Worm (Caenorhabditis elegans) whole organism, young adult: ENCODE results near the gene kbp-1.
A peak's percentile ranks its signal among the peaks of the same experiment; 100 is the strongest.

Experiments used
- B0035.1 ChIP-seq: sonication (generic microtip); optimal IDR thresholded peaks from 2 replicates; lab custom pipeline; 2016; ENCODE audit warnings: missing genetic modification characterization, mild to moderate bottlenecking, missing compliant biosample characterization, missing genotype, missing genetic modification reagents
- B0261.1 ChIP-seq: sonication (generic microtip); optimal IDR thresholded peaks from 2 replicates; lab custom pipeline; 2016; ENCODE audit warnings: mild to moderate bottlenecking, missing genetic modification characterization, moderate library complexity, missing compliant biosample characterization
- D2030.7 ChIP-seq: fragments of 200-800 bp; sonication (Bioruptor generic); IDR thresholded peaks from 2 replicates; pipeline ENCODE4 v1.3.6; 2022; ENCODE audit warnings: missing genetic modification reagents, missing genetic modification characterization, missing compliant biosample characterization
- F33H1.4 ChIP-seq: fragments of 200-800 bp; sonication (Bioruptor generic); IDR thresholded peaks from 2 replicates; pipeline ENCODE4 v1.3.6; 2022; ENCODE audit warnings: missing genetic modification reagents, missing genetic modification characterization, missing compliant biosample characterization
- F37B4.10 ChIP-seq: fragments of 200-800 bp; sonication (Bioruptor generic); IDR thresholded peaks from 2 replicates; pipeline ENCODE4 v1.3.6; 2022; ENCODE audit warnings: missing genetic modification characterization, missing compliant biosample characterization
- F52B5.7 ChIP-seq: sonication (generic microtip); optimal IDR thresholded peaks from 2 replicates; lab custom pipeline; 2016; ENCODE audit warnings: mild to moderate bottlenecking, missing genetic modification characterization, missing compliant biosample characterization
- F55B11.4 ChIP-seq: sonication (generic microtip); optimal IDR thresholded peaks from 2 replicates; lab custom pipeline; 2016; ENCODE audit warnings: missing compliant biosample characterization, missing genetic modification characterization, borderline replicate concordance; ENCODE audit not compliant: insufficient read depth
- F57C9.4 ChIP-seq: sonication (generic microtip); optimal IDR thresholded peaks from 2 replicates; lab custom pipeline; 2017; ENCODE audit warnings: mild to moderate bottlenecking, missing genetic modification characterization, missing compliant biosample characterization
- K11D2.4 ChIP-seq: fragments of 200-800 bp; sonication (Bioruptor generic); IDR thresholded peaks from 2 replicates; pipeline ENCODE4 v1.3.6; 2022; ENCODE audit warnings: missing genetic modification reagents, missing genetic modification characterization, missing compliant biosample characterization
- Y56A3A.18 ChIP-seq: fragments of 200-800 bp; sonication (Bioruptor generic); IDR thresholded peaks from 2 replicates; pipeline ENCODE4 v1.3.6; 2022; ENCODE audit warnings: missing genetic modification reagents, missing genetic modification characterization, missing compliant biosample characterization
- Y79H2A.3 ChIP-seq: fragments of 200-800 bp; sonication (Bioruptor generic); conservative IDR thresholded peaks from 2 replicates; pipeline ENCODE4 v1.3.6; 2022; ENCODE audit warnings: missing genetic modification reagents, missing genetic modification characterization, missing compliant biosample characterization
- ZK185.1 ChIP-seq: sonication (generic microtip); optimal IDR thresholded peaks from 2 replicates; lab custom pipeline; 2016; ENCODE audit warnings: mild to moderate bottlenecking, missing genetic modification characterization, missing compliant biosample characterization; ENCODE audit not compliant: poor library complexity, severe bottlenecking
- ama-1 ChIP-seq, 3 experiments: fragments of 150-350 bp in 1 of 3; sonication (generic microtip) in 2 of 3; optimal IDR thresholded peaks; 2 replicates each; lab custom pipeline; 2014 to 2018; ENCODE audit warnings: missing biosample characterization in 2 of 3, missing genetic modification characterization in 2 of 3, missing genetic modification reagents in 2 of 3
- athp-1 ChIP-seq: sonication (generic microtip); optimal IDR thresholded peaks from 2 replicates; lab custom pipeline; 2017; ENCODE audit warnings: mild to moderate bottlenecking, missing genetic modification characterization, missing compliant biosample characterization
- cebp-1 ChIP-seq, 2 experiments: fragments of 200-800 bp in 1 of 2; sonication (Bioruptor generic) in 1 of 2; sonication (generic microtip) in 1 of 2; IDR thresholded peaks in 1 of 2; optimal IDR thresholded peaks in 1 of 2; 2 replicates each; pipeline versions ENCODE4 v1.3.6 to Lab custom; 2017 to 2022; ENCODE audit warnings: missing compliant biosample characterization in 2 of 2, missing genetic modification characterization in 2 of 2, mild to moderate bottlenecking in 1 of 2, missing genetic modification reagents in 1 of 2, moderate library complexity in 1 of 2
- cebp-2 ChIP-seq: fragments of 200-800 bp; sonication (Bioruptor generic); IDR thresholded peaks from 2 replicates; pipeline ENCODE4 v1.3.6; 2022; ENCODE audit warnings: missing genetic modification characterization, missing compliant biosample characterization
- ceh-27 ChIP-seq: fragments of 200-800 bp; sonication (Bioruptor generic); optimal IDR thresholded peaks from 2 replicates; lab custom pipeline; 2018; ENCODE audit warnings: mild to moderate bottlenecking, missing genetic modification characterization, moderate library complexity, missing compliant biosample characterization
- ceh-40 ChIP-seq: fragments of 200-800 bp; sonication (Bioruptor generic); IDR thresholded peaks from 2 replicates; pipeline ENCODE4 v1.3.6; 2022; ENCODE audit warnings: missing genetic modification characterization, missing compliant biosample characterization
- chd-7 ChIP-seq: sonication (generic microtip); optimal IDR thresholded peaks from 2 replicates; lab custom pipeline; 2016; ENCODE audit warnings: mild to moderate bottlenecking, missing genetic modification characterization, moderate library complexity, missing compliant biosample characterization
- die-1 ChIP-seq: sonication (generic microtip); optimal IDR thresholded peaks from 2 replicates; lab custom pipeline; 2016; ENCODE audit warnings: missing genotype, mild to moderate bottlenecking, missing genetic modification characterization, missing compliant biosample characterization
- dpl-1 ChIP-seq: fragments of 150-350 bp; optimal IDR thresholded peaks from 2 replicates; lab custom pipeline; 2014; ENCODE audit warnings: missing biosample characterization, missing genetic modification reagents, missing genetic modification characterization
- egl-18 ChIP-seq: fragments of 200-800 bp; sonication (Bioruptor generic); IDR thresholded peaks from 2 replicates; pipeline ENCODE4 v1.3.6; 2022; ENCODE audit warnings: missing genetic modification reagents, missing genetic modification characterization, missing compliant biosample characterization
- egrh-3 ChIP-seq: fragments of 200-800 bp; sonication (Bioruptor generic); IDR thresholded peaks from 2 replicates; pipeline ENCODE4 v1.3.6; 2022; ENCODE audit warnings: missing genetic modification reagents, missing genetic modification characterization, missing compliant biosample characterization
- ekl-4 ChIP-seq: fragments of 200-800 bp; sonication (Bioruptor generic); IDR thresholded peaks from 2 replicates; pipeline ENCODE4 v1.3.6; 2022; ENCODE audit warnings: missing genetic modification reagents, missing genetic modification characterization, missing compliant biosample characterization
- fkh-3 ChIP-seq: sonication (generic microtip); optimal IDR thresholded peaks from 2 replicates; lab custom pipeline; 2016; ENCODE audit warnings: mild to moderate bottlenecking, missing genetic modification characterization, missing compliant biosample characterization
- lin-26 ChIP-seq: fragments of 200-800 bp; sonication (Bioruptor generic); IDR thresholded peaks from 2 replicates; pipeline ENCODE4 v1.3.6; 2022; ENCODE audit warnings: missing genetic modification reagents, missing genetic modification characterization, missing compliant biosample characterization
- mcd-1 ChIP-seq: fragments of 200-800 bp; sonication (Bioruptor generic); IDR thresholded peaks from 2 replicates; pipeline ENCODE4 v1.3.6; 2022; ENCODE audit warnings: missing genetic modification reagents, missing genetic modification characterization, missing compliant biosample characterization
- nfya-1 ChIP-seq: sonication (generic microtip); optimal IDR thresholded peaks from 2 replicates; lab custom pipeline; 2017; ENCODE audit warnings: antibody characterized with exemption, missing compliant biosample characterization, missing genetic modification characterization, borderline replicate concordance; ENCODE audit not compliant: insufficient read depth
- nhr-90 ChIP-seq: sonication (generic microtip); optimal IDR thresholded peaks from 2 replicates; lab custom pipeline; 2016; ENCODE audit warnings: missing genotype, mild to moderate bottlenecking, missing genetic modification characterization, missing compliant biosample characterization
- repo-1 ChIP-seq: sonication (generic microtip); optimal IDR thresholded peaks from 2 replicates; lab custom pipeline; 2017; ENCODE audit warnings: mild to moderate bottlenecking, missing genetic modification characterization, missing compliant biosample characterization
- snpc-1.1 ChIP-seq: sonication (generic microtip); optimal IDR thresholded peaks from 2 replicates; lab custom pipeline; 2017; ENCODE audit warnings: missing genetic modification characterization, mild to moderate bottlenecking, missing compliant biosample characterization, antibody characterized with exemption, moderate library complexity, missing genotype, missing genetic modification reagents; ENCODE audit not compliant: insufficient read depth
- snpc-1.3 ChIP-seq: sonication (generic microtip); optimal IDR thresholded peaks from 2 replicates; lab custom pipeline; 2017; ENCODE audit warnings: missing genetic modification characterization, mild to moderate bottlenecking, missing compliant biosample characterization, antibody characterized with exemption, moderate library complexity, missing genotype, missing genetic modification reagents; ENCODE audit not compliant: insufficient read depth
- snpc-3.4 ChIP-seq: sonication (generic microtip); optimal IDR thresholded peaks from 2 replicates; lab custom pipeline; 2017; ENCODE audit warnings: missing genetic modification characterization, mild to moderate bottlenecking, missing compliant biosample characterization, antibody characterized with exemption, moderate library complexity, missing genotype, missing genetic modification reagents
- snpc-4 ChIP-seq, 5 experiments: fragments of 150-350 bp in 1 of 5; sonication (generic microtip) in 4 of 5; optimal IDR thresholded peaks; 2 replicates each; lab custom pipeline; 2014 to 2018; ENCODE audit warnings: missing genetic modification characterization in 5 of 5, missing biosample characterization in 3 of 5, antibody characterized with exemption in 2 of 5, mild to moderate bottlenecking in 2 of 5, missing compliant biosample characterization in 2 of 5, missing genotype in 2 of 5, moderate library complexity in 2 of 5, missing genetic modification reagents in 1 of 5
- tbp1 ChIP-seq: fragments of 200-800 bp; sonication (Bioruptor generic); optimal IDR thresholded peaks from 2 replicates; lab custom pipeline; 2018; ENCODE audit warnings: mild to moderate bottlenecking, missing genetic modification characterization, missing compliant biosample characterization
- unc-130 ChIP-seq: sonication (generic microtip); optimal IDR thresholded peaks from 2 replicates; lab custom pipeline; 2016; ENCODE audit warnings: missing genetic modification reagents, missing genetic modification characterization, missing compliant biosample characterization
- unc-62 ChIP-seq: fragments of 150-350 bp; optimal IDR thresholded peaks from 2 replicates; lab custom pipeline; 2014; ENCODE audit warnings: missing biosample characterization, missing genetic modification reagents, missing genetic modification characterization
- zim-3 ChIP-seq: sonication (generic microtip); optimal IDR thresholded peaks from 2 replicates; lab custom pipeline; 2017; ENCODE audit warnings: mild to moderate bottlenecking, missing genetic modification characterization, moderate library complexity, missing compliant biosample characterization
- ztf-18 ChIP-seq: sonication (generic microtip); optimal IDR thresholded peaks from 2 replicates; lab custom pipeline; 2016; ENCODE audit warnings: missing genotype, mild to moderate bottlenecking, missing genetic modification characterization, missing compliant biosample characterization

Gene kbp-1

DNA sequence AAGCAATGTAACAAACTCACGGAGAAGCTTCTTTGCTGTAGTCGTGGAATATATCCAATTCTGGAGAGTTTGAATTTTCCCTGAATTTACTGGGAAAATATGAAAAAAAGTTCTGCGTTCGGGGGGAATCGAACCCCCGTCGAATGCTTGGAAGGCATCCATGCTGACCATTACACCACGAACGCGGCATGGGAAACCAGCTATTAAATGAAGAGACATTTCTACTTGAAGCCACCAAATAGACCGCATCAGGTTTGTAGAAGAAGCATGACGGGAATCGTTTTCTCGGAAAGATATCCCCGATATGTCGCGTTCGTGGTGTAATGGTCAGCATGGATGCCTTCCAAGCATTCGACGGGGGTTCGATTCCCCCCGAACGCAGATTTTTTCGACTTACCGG is 19.1 kb downstream of the kbp-1 start (continued):
- TF ChIP-seq Y79H2A.3 (no peak), snpc-3.4 (peak; percentile 8), fkh-3 (tag; lab: Kevin White, UChicago) (no peak), B0035.1 (tag; lab: Kevin White, UChicago) (no peak), F55B11.4 (tag; lab: Kevin White, UChicago) (no peak), nhr-90 (tag; lab: Kevin White, UChicago) (peak; percentile 75), die-1 (tag; lab: Kevin White, UChicago) (peak; percentile 75), F57C9.4 (tag; lab: Kevin White, UChicago) (no peak)

DNA sequence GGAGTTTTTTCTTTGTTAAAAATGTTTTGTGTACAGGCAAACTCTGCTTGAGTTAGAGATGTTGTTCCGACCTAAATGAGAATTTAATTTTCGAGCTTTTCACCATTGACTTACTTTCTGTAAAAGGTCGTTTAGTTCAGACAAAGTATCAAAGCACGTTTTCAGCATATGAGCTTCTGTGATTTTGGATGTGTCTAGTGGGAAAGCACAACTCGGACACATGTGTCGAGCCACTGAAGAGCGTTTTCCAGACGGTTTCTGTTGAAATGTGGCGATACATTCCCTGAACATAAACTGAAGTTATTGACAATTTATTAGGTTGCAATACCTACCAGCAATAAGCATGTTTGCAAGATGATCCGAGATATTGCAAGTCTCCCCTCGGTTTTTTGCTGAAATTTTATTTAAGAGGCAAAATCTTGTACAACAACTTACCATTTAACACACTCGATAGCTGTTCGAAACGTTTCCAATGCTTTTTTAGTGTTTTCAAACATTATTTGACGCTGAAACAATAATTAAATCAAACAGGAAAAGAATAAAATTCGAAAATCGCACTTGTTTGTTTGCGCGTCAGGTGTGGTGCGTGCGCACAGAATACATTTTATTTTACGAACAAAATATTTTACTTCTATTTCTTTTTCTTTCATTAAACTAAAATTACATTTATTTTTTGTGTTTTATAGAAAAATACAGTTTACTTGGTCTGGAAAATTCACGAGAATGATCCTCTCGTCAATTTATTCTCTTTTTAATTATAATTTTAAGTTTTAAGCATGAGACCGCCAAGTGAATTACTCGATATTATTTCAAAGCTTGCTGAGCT is 19.8 kb downstream of the kbp-1 start, which contains the start of the genes brd-1 and K04C2.2:
Gene brd-1 (minus strand): TSS at position 506 of the 826 bp plus-strand sequence.
Gene K04C2.2 (plus strand): TSS at position 776 of the 826 bp plus-strand sequence.
- no peak for TF ChIP-seq nfya-1
- TF ChIP-seq egl-18 (GFP tag; lab: Robert Waterston, UW) = no peak
- no peak for TF ChIP-seq ama-1 (optimal IDR thresholded peaks at IDR 0.05; lab: Kevin White, UChicago)
- TF ChIP-seq ama-1 (GFP tag; optimal IDR thresholded peaks at IDR 0.05; lab: Kevin White, UChicago) = no peak
- TF ChIP-seq F52B5.7 (tag; lab: Kevin White, UChicago) = no peak
- no peak for TF ChIP-seq chd-7
- TF ChIP-seq snpc-1.1 (tag; lab: Kevin White, UChicago) = no peak
- TF ChIP-seq lin-26 = 0 out of 2 replicates have a peak, but pooled peaks have one; percentile 27
- TF ChIP-seq D2030.7 (GFP tag; lab: Robert Waterston, UW) = no peak
- peak; percentile 23 for TF ChIP-seq dpl-1 (GFP tag; lab: Kevin White, UChicago)

DNA sequence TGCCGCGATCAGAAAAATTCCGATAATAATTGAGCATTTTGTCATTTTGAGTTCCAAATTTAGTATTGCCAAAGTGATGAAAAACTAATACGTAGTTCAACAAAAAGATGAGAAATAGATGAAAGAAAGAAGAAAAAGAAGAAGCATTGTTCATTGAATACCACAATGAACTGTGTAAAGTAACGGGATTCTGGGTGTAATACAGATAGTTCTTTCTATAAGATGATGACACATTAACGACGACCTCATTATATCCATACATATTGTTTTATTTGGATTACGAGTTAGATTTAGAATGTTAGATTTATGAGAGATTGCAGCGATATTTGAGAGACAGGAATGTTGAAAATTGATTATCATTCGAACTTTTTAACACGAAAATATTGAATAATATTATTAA is 22.1 kb downstream of the kbp-1 start, which contains the start of gene K04C2.5:
Gene K04C2.5 (minus strand): TSS at position 101 of the 400 bp plus-strand sequence.
- TF ChIP-seq Y56A3A.18 (GFP tag; lab: Robert Waterston, UW) (no peak), cebp-2 (GFP tag; lab: Robert Waterston, UW) (no peak)

DNA sequence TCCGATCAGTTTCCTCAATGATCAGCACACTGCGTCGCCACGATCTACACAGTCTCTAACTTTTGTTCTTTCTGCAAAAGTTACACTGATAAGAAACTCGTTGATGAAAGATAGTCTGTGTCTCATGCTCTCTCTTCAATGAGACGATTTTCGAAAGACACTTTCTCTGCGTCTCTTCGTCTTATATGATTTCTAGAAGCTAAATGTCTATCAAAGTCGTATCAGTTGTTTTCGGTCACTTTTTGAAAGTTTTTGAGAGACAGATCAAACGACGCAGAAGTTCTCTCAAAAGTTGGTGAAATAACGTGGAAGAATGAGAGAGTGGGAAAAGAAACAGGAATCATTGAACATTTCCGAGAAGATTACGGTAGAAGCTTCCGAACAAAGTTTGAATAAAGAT is 25.7 kb downstream of the kbp-1 start:
- no peak for TF ChIP-seq ekl-4 (GFP tag; lab: Robert Waterston, UW)
- peak; percentile 54 for TF ChIP-seq tbp1
- TF ChIP-seq K11D2.4 (GFP tag; lab: Robert Waterston, UW) = no peak
- TF ChIP-seq snpc-4 (GFP tag; optimal IDR thresholded peaks at IDR 0.05; lab: Kevin White, UChicago) = no peak
- TF ChIP-seq snpc-4 (tag; optimal IDR thresholded peaks at IDR 0.05; lab: Kevin White, UChicago) = peak in 1 of 4 experiments; percentile 39
- no peak for TF ChIP-seq F37B4.10 (GFP tag; lab: Robert Waterston, UW)
- TF ChIP-seq D2030.7 (GFP tag; lab: Robert Waterston, UW) = no peak
- TF ChIP-seq nhr-90 (tag; lab: Kevin White, UChicago) = no peak
- no peak for TF ChIP-seq unc-130 (GFP tag; lab: Kevin White, UChicago)
- TF ChIP-seq B0261.1 (tag; lab: Kevin White, UChicago) = no peak
- no peak for TF ChIP-seq ceh-27 (GFP tag; lab: Kevin White, UChicago)
- no peak for TF ChIP-seq athp-1 (tag; lab: Kevin White, UChicago)
- peak; percentile 8 for TF ChIP-seq die-1 (tag; lab: Kevin White, UChicago)
- no peak for TF ChIP-seq repo-1 (tag; lab: Kevin White, UChicago)
- TF ChIP-seq F33H1.4 (GFP tag; lab: Robert Waterston, UW) = no peak
- TF ChIP-seq ceh-40 (GFP tag; lab: Robert Waterston, UW) = no peak
- peak; percentile 85 for TF ChIP-seq unc-62 (GFP tag; lab: Kevin White, UChicago)
- no peak for TF ChIP-seq ztf-18
- no peak for TF ChIP-seq zim-3
- TF ChIP-seq chd-7 = peak; percentile 52
- no peak for TF ChIP-seq snpc-1.3 (tag; lab: Kevin White, UChicago)
- no peak for TF ChIP-seq egrh-3 (GFP tag; lab: Robert Waterston, UW)
- peak; percentile 43; the same call in 1 of the 2 replicates for TF ChIP-seq mcd-1 (GFP tag; lab: Robert Waterston, UW)
- TF ChIP-seq cebp-1 (GFP tag; IDR thresholded peaks at IDR 0.05; lab: Robert Waterston, UW) = no peak
- peak; percentile 74 for TF ChIP-seq cebp-1 (tag; optimal IDR thresholded peaks at IDR 0.05; lab: Kevin White, UChicago)
- no peak for TF ChIP-seq ZK185.1 (tag; lab: Kevin White, UChicago)
